Fruit fly (Drosophila melanogaster) ovary, adult (tissue): ENCODE measurements around the gene CG33281.
A peak's percentile ranks its signal among the peaks of the same experiment; 100 is the strongest.

Experiments
- CG17801 ChIP-seq: fragments of 200-800 bp; optimal IDR thresholded peaks from 2 replicates; lab custom pipeline; 2019; ENCODE audit warnings: missing biosample characterization, mild to moderate bottlenecking, missing genetic modification characterization, moderate library complexity; ENCODE audit not compliant: partially characterized antibody

The CG33281 gene

dm6 chr2L:3351575-3352219 is 27.7 kb downstream of the CG33281 start:
- no peak for TF ChIP-seq CG17801

dm6 chr2L:3352927-3353326 is 28.9 kb downstream of the CG33281 start:
- no peak for TF ChIP-seq CG17801

dm6 chr2L:3353791-3354190 is 29.8 kb downstream of the CG33281 start:
- no peak for TF ChIP-seq CG17801

dm6 chr2L:3354642-3355380 is 30.8 kb downstream of the CG33281 start, which contains the start of gene E23:
Gene E23 (minus strand): TSS chr2L:3354829.
- TF ChIP-seq CG17801, result peak; percentile 93

- no peak for TF ChIP-seq CG17801
Observed at dm6 chr2L:3355791-3356190, 31.8 kb downstream of the CG33281 start.

- TF ChIP-seq CG17801, result no peak
Observed at dm6 chr2L:3356193-3356645, 32.2 kb downstream of the CG33281 start.

- no peak for TF ChIP-seq CG17801
Observed at dm6 chr2L:3356790-3357696, 33.0 kb downstream of the CG33281 start, which contains the start of gene CG8838. Gene CG8838 (plus strand): TSS chr2L:3357646.

dm6 chr2L:3361821-3362220 is 37.8 kb downstream of the CG33281 start:
- TF ChIP-seq CG17801, result no peak

dm6 chr2L:3366043-3366679 is 42.1 kb downstream of the CG33281 start:
- no peak for TF ChIP-seq CG17801

- TF ChIP-seq CG17801, result no peak
Observed at dm6 chr2L:3368425-3368824, 44.4 kb downstream of the CG33281 start.

dm6 chr2L:3369083-3369653 is 45.1 kb downstream of the CG33281 start:
- no peak for TF ChIP-seq CG17801

- no peak for TF ChIP-seq CG17801
Observed at dm6 chr2L:3369822-3370221, 45.8 kb downstream of the CG33281 start.

dm6 chr2L:3370920-3371319 is 46.9 kb downstream of the CG33281 start:
- TF ChIP-seq CG17801, result no peak

dm6 chr2L:3371340-3371739 is 47.3 kb downstream of the CG33281 start:
- no peak for TF ChIP-seq CG17801

- no peak for TF ChIP-seq CG17801
Observed at dm6 chr2L:3371776-3372383, 47.8 kb downstream of the CG33281 start.

- peak; percentile 26 for TF ChIP-seq CG17801
Observed at dm6 chr2L:3372483-3372929, 48.5 kb downstream of the CG33281 start.
